Worm (Caenorhabditis elegans) whole organism, late embryonic: ENCODE results near the gene rdl-1.

Experiments
- F13H6.1 ChIP-seq: sonication (generic microtip); optimal IDR thresholded peaks from 2 replicates; lab custom pipeline; 2016; ENCODE audit warnings: missing genetic modification characterization, missing compliant biosample characterization
- Y22D7AL.16 ChIP-seq: sonication (generic microtip); optimal IDR thresholded peaks from 2 replicates; lab custom pipeline; 2016; ENCODE audit warnings: missing genetic modification characterization, missing compliant biosample characterization
- ahr-1 ChIP-seq: sonication (generic microtip); optimal IDR thresholded peaks from 2 replicates; lab custom pipeline; 2016; ENCODE audit warnings: missing genetic modification characterization, missing compliant biosample characterization
- ama-1 ChIP-seq: fragments of 150-350 bp; optimal IDR thresholded peaks from 2 replicates; lab custom pipeline; 2014
- ceh-14 ChIP-seq: sonication (generic microtip); optimal IDR thresholded peaks from 2 replicates; lab custom pipeline; 2016; ENCODE audit warnings: missing genotype, missing genetic modification characterization, missing compliant biosample characterization
- ceh-18 ChIP-seq: sonication (generic microtip); optimal IDR thresholded peaks from 2 replicates; lab custom pipeline; 2016; ENCODE audit warnings: missing genetic modification characterization, missing compliant biosample characterization
- ceh-19 ChIP-seq: fragments of 200-800 bp; sonication (Bioruptor generic); optimal IDR thresholded peaks from 2 replicates; lab custom pipeline; 2018; ENCODE audit warnings: mild to moderate bottlenecking, missing genetic modification characterization, missing compliant biosample characterization
- ceh-30 ChIP-seq: fragments of 150-350 bp; optimal IDR thresholded peaks from 2 replicates; lab custom pipeline; 2014; ENCODE audit warnings: missing biosample characterization, missing genetic modification characterization
- ceh-31 ChIP-seq: sonication (generic microtip); optimal IDR thresholded peaks from 2 replicates; lab custom pipeline; 2016; ENCODE audit warnings: missing genetic modification characterization, missing compliant biosample characterization
- ceh-34 ChIP-seq: sonication (generic microtip); optimal IDR thresholded peaks from 2 replicates; lab custom pipeline; 2016; ENCODE audit warnings: mild to moderate bottlenecking, missing genetic modification characterization, missing compliant biosample characterization
- ceh-48 ChIP-seq: sonication (generic microtip); optimal IDR thresholded peaks from 2 replicates; lab custom pipeline; 2016; ENCODE audit warnings: missing genetic modification characterization, inconsistent platforms, missing compliant biosample characterization
- ceh-9 ChIP-seq: sonication (generic microtip); optimal IDR thresholded peaks from 2 replicates; lab custom pipeline; 2016; ENCODE audit warnings: mild to moderate bottlenecking, missing genetic modification characterization, inconsistent platforms, missing compliant biosample characterization
- che-1 ChIP-seq: sonication (generic microtip); optimal IDR thresholded peaks from 2 replicates; lab custom pipeline; 2016; ENCODE audit warnings: mild to moderate bottlenecking, missing genetic modification characterization, missing compliant biosample characterization
- dmd-4 ChIP-seq: sonication (generic microtip); optimal IDR thresholded peaks from 2 replicates; lab custom pipeline; 2016; ENCODE audit warnings: borderline replicate concordance, missing genetic modification characterization, missing compliant biosample characterization
- dve-1 ChIP-seq: sonication (generic microtip); optimal IDR thresholded peaks from 2 replicates; lab custom pipeline; 2017; ENCODE audit warnings: antibody characterized with exemption, mild to moderate bottlenecking, missing genetic modification characterization, missing compliant biosample characterization
- elt-2 ChIP-seq: sonication (generic microtip); optimal IDR thresholded peaks from 2 replicates; lab custom pipeline; 2016; ENCODE audit warnings: missing genetic modification reagents, missing genetic modification characterization, missing compliant biosample characterization
- elt-4 ChIP-seq: sonication (generic microtip); optimal IDR thresholded peaks from 2 replicates; lab custom pipeline; 2016; ENCODE audit warnings: missing genetic modification characterization, missing compliant biosample characterization
- ets-4 ChIP-seq: sonication (generic microtip); optimal IDR thresholded peaks from 2 replicates; lab custom pipeline; 2016; ENCODE audit warnings: missing genetic modification characterization, missing compliant biosample characterization
- eyg-1 ChIP-seq: sonication (generic microtip); optimal IDR thresholded peaks from 2 replicates; lab custom pipeline; 2016; ENCODE audit warnings: missing genotype, missing genetic modification characterization, missing compliant biosample characterization
- fkh-6 ChIP-seq: sonication (generic microtip); optimal IDR thresholded peaks from 2 replicates; lab custom pipeline; 2016; ENCODE audit warnings: missing genetic modification characterization, missing compliant biosample characterization
- gmeb-2 ChIP-seq: sonication (generic microtip); optimal IDR thresholded peaks from 2 replicates; lab custom pipeline; 2016; ENCODE audit warnings: missing genetic modification characterization, inconsistent platforms, missing compliant biosample characterization
- hlh-13 ChIP-seq: fragments of 200-800 bp; sonication (Bioruptor generic); optimal IDR thresholded peaks from 2 replicates; lab custom pipeline; 2018; ENCODE audit warnings: mild to moderate bottlenecking, missing genetic modification characterization, missing compliant biosample characterization
- hlh-15 ChIP-seq: sonication (generic microtip); optimal IDR thresholded peaks from 2 replicates; lab custom pipeline; 2016; ENCODE audit warnings: missing genetic modification characterization, missing compliant biosample characterization
- hlh-30 ChIP-seq: sonication (generic microtip); optimal IDR thresholded peaks from 2 replicates; lab custom pipeline; 2017; ENCODE audit warnings: antibody characterized with exemption, missing genetic modification characterization, missing compliant biosample characterization; ENCODE audit not compliant: insufficient read depth
- hlh-6 ChIP-seq: sonication (generic microtip); optimal IDR thresholded peaks from 2 replicates; lab custom pipeline; 2016; ENCODE audit warnings: missing genotype, missing genetic modification characterization, missing compliant biosample characterization
- lim-6 ChIP-seq: sonication (generic microtip); optimal IDR thresholded peaks from 2 replicates; lab custom pipeline; 2016; ENCODE audit warnings: missing genetic modification characterization, missing compliant biosample characterization
- lin-11 ChIP-seq: fragments of 200-800 bp; sonication (Bioruptor generic); optimal IDR thresholded peaks from 2 replicates; lab custom pipeline; 2018; ENCODE audit warnings: mild to moderate bottlenecking, missing genetic modification characterization, missing compliant biosample characterization
- madf-2 ChIP-seq: sonication (generic microtip); optimal IDR thresholded peaks from 2 replicates; lab custom pipeline; 2017; ENCODE audit warnings: missing genetic modification characterization, missing compliant biosample characterization
- mec-3 ChIP-seq: sonication (generic microtip); optimal IDR thresholded peaks from 2 replicates; lab custom pipeline; 2016; ENCODE audit warnings: borderline replicate concordance, missing genetic modification characterization, missing compliant biosample characterization
- nfya-1 ChIP-seq: sonication (generic microtip); optimal IDR thresholded peaks from 2 replicates; lab custom pipeline; 2017; ENCODE audit warnings: missing genetic modification characterization, mild to moderate bottlenecking, missing compliant biosample characterization, antibody characterized with exemption, moderate library complexity
- nhr-11 ChIP-seq: fragments of 150-350 bp; optimal IDR thresholded peaks from 2 replicates; lab custom pipeline; 2014; ENCODE audit warnings: missing biosample characterization, missing genetic modification characterization
- nhr-232 ChIP-seq: sonication (generic microtip); optimal IDR thresholded peaks from 2 replicates; lab custom pipeline; 2016; ENCODE audit warnings: missing genetic modification characterization, missing compliant biosample characterization
- odd-2 ChIP-seq: sonication (generic microtip); optimal IDR thresholded peaks from 2 replicates; lab custom pipeline; 2017; ENCODE audit warnings: antibody characterized with exemption, mild to moderate bottlenecking, missing genetic modification characterization, missing compliant biosample characterization
- pag-3 ChIP-seq: sonication (generic microtip); optimal IDR thresholded peaks from 2 replicates; lab custom pipeline; 2016; ENCODE audit warnings: missing compliant biosample characterization, missing genetic modification characterization, borderline replicate concordance
- pax-1 ChIP-seq: fragments of 150-350 bp; optimal IDR thresholded peaks from 2 replicates; lab custom pipeline; 2014; ENCODE audit warnings: missing biosample characterization, missing genetic modification characterization
- pha-2 ChIP-seq: sonication (generic microtip); optimal IDR thresholded peaks from 2 replicates; lab custom pipeline; 2017; ENCODE audit warnings: mild to moderate bottlenecking, missing genetic modification characterization, missing compliant biosample characterization
- pqm-1 ChIP-seq: sonication (generic microtip); optimal IDR thresholded peaks from 2 replicates; lab custom pipeline; 2016; ENCODE audit warnings: missing genetic modification characterization, missing compliant biosample characterization
- pros-1 ChIP-seq: fragments of 150-350 bp; optimal IDR thresholded peaks from 2 replicates; lab custom pipeline; 2014; ENCODE audit warnings: missing biosample characterization, missing genetic modification reagents, missing genetic modification characterization
- ref-2 ChIP-seq: sonication (generic microtip); optimal IDR thresholded peaks from 2 replicates; lab custom pipeline; 2016; ENCODE audit warnings: missing genetic modification characterization, missing compliant biosample characterization
- sox-2 ChIP-seq: fragments of 200-800 bp; sonication (Bioruptor generic); IDR thresholded peaks from 2 replicates; pipeline ENCODE4 v1.3.6; 2022; ENCODE audit warnings: missing genetic modification reagents, missing genetic modification characterization, missing compliant biosample characterization
- sox-4 ChIP-seq: sonication (generic microtip); optimal IDR thresholded peaks from 2 replicates; lab custom pipeline; 2017; ENCODE audit warnings: mild to moderate bottlenecking, missing genetic modification characterization, inconsistent platforms, missing compliant biosample characterization
- tbx-2 ChIP-seq: sonication (generic microtip); optimal IDR thresholded peaks from 2 replicates; lab custom pipeline; 2016; ENCODE audit warnings: missing genetic modification characterization, missing compliant biosample characterization
- ttx-3 ChIP-seq: sonication (generic microtip); optimal IDR thresholded peaks from 2 replicates; lab custom pipeline; 2016; ENCODE audit warnings: missing genetic modification reagents, missing genetic modification characterization, missing compliant biosample characterization
- unc-42 ChIP-seq: sonication (generic microtip); optimal IDR thresholded peaks from 2 replicates; lab custom pipeline; 2016; ENCODE audit warnings: missing genotype, missing genetic modification characterization, missing compliant biosample characterization
- unc-55 ChIP-seq: sonication (generic microtip); optimal IDR thresholded peaks from 2 replicates; lab custom pipeline; 2017; ENCODE audit warnings: missing biosample characterization, missing genetic modification reagents, missing genetic modification characterization
- unc-86 ChIP-seq: sonication (generic microtip); optimal IDR thresholded peaks from 2 replicates; lab custom pipeline; 2016; ENCODE audit warnings: missing genetic modification characterization, missing compliant biosample characterization
- zip-5 ChIP-seq: sonication (generic microtip); optimal IDR thresholded peaks from 2 replicates; lab custom pipeline; 2016; ENCODE audit warnings: missing genetic modification characterization, missing compliant biosample characterization

rdl-1 gene

DNA sequence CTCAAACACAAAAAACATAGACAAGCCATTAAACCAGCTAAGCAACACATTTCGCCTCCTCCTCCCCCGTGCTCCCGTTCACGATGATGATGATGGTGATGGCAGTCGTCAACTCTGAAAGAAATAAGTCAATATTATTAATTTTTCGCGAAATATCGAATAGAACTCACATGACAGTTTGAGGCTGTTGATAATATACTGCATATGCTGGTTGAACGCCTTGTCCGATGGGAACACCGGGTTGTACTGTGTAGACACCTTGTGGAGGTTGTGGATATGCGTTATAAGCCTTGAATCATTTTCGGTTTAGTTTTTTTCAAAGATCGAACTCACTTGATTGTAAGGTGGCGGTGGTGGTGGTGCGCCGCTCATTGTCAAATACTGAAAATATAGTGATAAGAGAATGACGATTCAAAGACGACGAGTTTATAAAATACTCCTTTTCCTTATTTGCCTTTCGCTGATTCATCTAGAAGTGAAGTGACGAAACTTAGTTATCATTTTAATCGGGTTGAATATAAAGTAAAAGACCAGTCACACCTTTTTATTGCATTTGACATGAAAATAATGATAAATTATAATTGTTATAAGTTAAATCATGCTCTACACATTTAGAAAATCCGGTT, 21.9 kb upstream of the rdl-1 start, which contains the start of gene C33H5.13:
TSS of gene C33H5.13 (minus strand) at position 443 of the 626 bp plus-strand sequence.
- TF ChIP-seq pha-2 (tag; lab: Kevin White, UChicago) (no peak), ceh-34 (tag; lab: Kevin White, UChicago) (no peak), dve-1 (tag; lab: Kevin White, UChicago) (no peak), zip-5 (no peak), Y22D7AL.16 (tag; lab: Kevin White, UChicago) (no peak), pros-1 (no peak), eyg-1 (tag; lab: Kevin White, UChicago) (no peak), lim-6 (tag; lab: Kevin White, UChicago) (no peak), tbx-2 (tag; lab: Kevin White, UChicago) (no peak), ceh-19 (GFP tag; lab: Kevin White, UChicago) (no peak), ceh-30 (no peak), elt-4 (tag; lab: Kevin White, UChicago) (no peak), hlh-13 (no peak), sox-2 (GFP tag; lab: Robert Waterston, UW) (no peak), ahr-1 (tag; lab: Kevin White, UChicago) (no peak), unc-55 (GFP tag; lab: Kevin White, UChicago) (no peak), ets-4 (no peak)

DNA sequence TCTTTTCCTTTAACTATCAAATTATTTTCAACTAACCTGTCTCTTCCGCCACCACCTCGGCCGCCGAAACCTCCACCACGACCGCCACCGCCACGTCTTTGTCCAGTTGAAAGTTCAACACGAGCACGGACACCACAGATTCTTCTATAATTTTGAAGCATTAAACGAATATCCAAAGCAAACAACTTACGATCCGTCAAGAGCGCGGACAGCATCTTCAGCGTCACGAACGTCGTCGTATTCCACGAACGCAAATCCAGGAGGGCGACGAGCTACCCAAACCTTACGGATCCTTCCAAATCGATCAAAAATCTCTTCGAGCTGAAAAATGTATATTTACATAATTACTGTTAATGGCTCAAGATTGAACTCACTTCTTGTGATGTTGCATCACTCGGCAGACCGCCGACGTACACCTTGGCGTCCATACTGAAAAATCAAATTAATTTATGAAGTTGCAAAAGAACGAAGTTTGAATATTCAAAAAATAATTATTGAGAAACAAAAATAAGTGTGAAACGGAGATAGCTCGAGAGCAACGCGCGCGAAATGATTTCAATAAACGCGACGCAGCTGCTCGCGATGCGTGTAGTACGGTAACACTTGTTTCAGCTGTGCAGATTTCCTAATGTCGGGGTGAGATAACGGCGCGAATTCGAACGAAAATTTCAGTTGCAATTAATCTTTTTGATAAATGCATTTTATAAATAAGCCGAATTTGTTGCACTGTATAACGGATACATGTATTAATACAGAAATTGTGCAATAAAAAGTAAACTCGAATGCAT, 20.9 kb upstream of the rdl-1 start, which contains the start of gene rsp-6:
TSS of gene rsp-6 (minus strand) at position 429 of the 788 bp plus-strand sequence.
- TF ChIP-seq dmd-4 (tag; lab: Kevin White, UChicago): no peak
- TF ChIP-seq nhr-11: no peak
- TF ChIP-seq tbx-2 (tag; lab: Kevin White, UChicago): peak; percentile 79
- no peak for TF ChIP-seq hlh-6 (tag; lab: Kevin White, UChicago)
- TF ChIP-seq elt-2: peak; percentile 73
- no peak for TF ChIP-seq che-1 (tag; lab: Kevin White, UChicago)
- TF ChIP-seq lin-11 (tag; lab: Kevin White, UChicago): no peak
- TF ChIP-seq gmeb-2 (tag; lab: Kevin White, UChicago): no peak
- TF ChIP-seq unc-55 (GFP tag; lab: Kevin White, UChicago): peak; percentile 83
- no peak for TF ChIP-seq madf-2 (tag; lab: Kevin White, UChicago)
- TF ChIP-seq fkh-6: no peak
- no peak for TF ChIP-seq F13H6.1 (tag; lab: Kevin White, UChicago)
- TF ChIP-seq hlh-30 (tag; lab: Kevin White, UChicago): peak; percentile 25
- peak; percentile 95 for TF ChIP-seq nfya-1 (tag; lab: Kevin White, UChicago)
- no peak for TF ChIP-seq mec-3
- no peak for TF ChIP-seq ceh-9 (tag; lab: Kevin White, UChicago)
- peak; percentile 47 for TF ChIP-seq ceh-34 (tag; lab: Kevin White, UChicago)
- no peak for TF ChIP-seq pax-1
- peak; percentile 82 for TF ChIP-seq ceh-31 (tag; lab: Kevin White, UChicago)
- TF ChIP-seq ama-1 (lab: Kevin White, UChicago): no peak
- no peak for TF ChIP-seq pqm-1
- no peak for TF ChIP-seq hlh-13
- TF ChIP-seq sox-4 (tag; lab: Kevin White, UChicago): no peak
- TF ChIP-seq zip-5: no peak
- TF ChIP-seq hlh-15 (tag; lab: Kevin White, UChicago): no peak
- peak; percentile 60 for TF ChIP-seq unc-86 (tag; lab: Kevin White, UChicago)
- TF ChIP-seq pag-3 (tag; lab: Kevin White, UChicago): no peak
- TF ChIP-seq ceh-48 (tag; lab: Kevin White, UChicago): peak; percentile 9
- no peak for TF ChIP-seq pros-1
- no peak for TF ChIP-seq ttx-3 (tag; lab: Kevin White, UChicago)
- no peak for TF ChIP-seq lim-6 (tag; lab: Kevin White, UChicago)
- TF ChIP-seq sox-2 (GFP tag; lab: Robert Waterston, UW): no peak
- TF ChIP-seq dve-1 (tag; lab: Kevin White, UChicago): peak; percentile 75
- no peak for TF ChIP-seq odd-2 (tag; lab: Kevin White, UChicago)
- peak; percentile 52 for TF ChIP-seq ceh-14
- peak; percentile 71 for TF ChIP-seq ceh-18 (tag; lab: Kevin White, UChicago)
- peak; percentile 88 for TF ChIP-seq unc-42 (tag; lab: Kevin White, UChicago)
- TF ChIP-seq nhr-232: no peak
- TF ChIP-seq ref-2: peak; percentile 53
